Worm (Caenorhabditis elegans) whole organism, L4/young adult: ENCODE data around the gene C15C8.6.

Source experiments
- W03F9.2 ChIP-seq: fragments of 150-350 bp; optimal IDR thresholded peaks from 2 replicates; lab custom pipeline; 2014; ENCODE audit warnings: missing biosample characterization, missing genetic modification characterization
- dao-5 ChIP-seq: sonication (generic microtip); optimal IDR thresholded peaks from 2 replicates; lab custom pipeline; 2016; ENCODE audit warnings: missing genotype, missing genetic modification characterization, moderate library complexity, missing compliant biosample characterization
- him-1 ChIP-seq: sonication (generic microtip); optimal IDR thresholded peaks from 2 replicates; lab custom pipeline; 2016; ENCODE audit warnings: missing genotype, missing genetic modification reagents, missing genetic modification characterization, missing compliant biosample characterization

C15C8.6 gene

ce11 chrV:12733465-12734248 is 17.7 kb downstream of the C15C8.6 start, which contains the start of the genes dhs-21 and xbx-9:
Gene dhs-21, minus strand, starts transcription at chrV:12733645.
Gene xbx-9, plus strand, starts transcription at chrV:12734198.
- TF ChIP-seq dao-5 (tag; lab: Kevin White, UChicago) (no peak), W03F9.2 (tag; lab: Kevin White, UChicago) (no peak), him-1 (tag; lab: Kevin White, UChicago) (no peak)

ce11 chrV:12732734-12733133 is 18.6 kb downstream of the C15C8.6 start:
- TF ChIP-seq him-1 (tag; lab: Kevin White, UChicago) (no peak), W03F9.2 (tag; lab: Kevin White, UChicago) (no peak), dao-5 (tag; lab: Kevin White, UChicago) (no peak)

- TF ChIP-seq him-1 (tag; lab: Kevin White, UChicago) (no peak), W03F9.2 (tag; lab: Kevin White, UChicago) (no peak), dao-5 (tag; lab: Kevin White, UChicago) (no peak)
These were observed 22.1 kb downstream of the C15C8.6 start, which contains the start of gene R11D1.10 for ce11 chrV:12729220-12729619. Gene R11D1.10, plus strand, starts transcription at chrV:12729520.

ce11 chrV:12728062-12728665 is 23.2 kb downstream of the C15C8.6 start, which contains the start of the genes rpl-28 and mrpl-49:
Gene rpl-28, minus strand, starts transcription at chrV:12728112.
Gene mrpl-49, plus strand, starts transcription at chrV:12728631.
- TF ChIP-seq dao-5 (tag; lab: Kevin White, UChicago), result no peak
- peak; percentile 93 for TF ChIP-seq W03F9.2 (tag; lab: Kevin White, UChicago)
- peak; percentile 15 for TF ChIP-seq him-1 (tag; lab: Kevin White, UChicago)

ce11 chrV:12727104-12727637 is 24.2 kb downstream of the C15C8.6 start, which contains the start of gene R11D1.13:
Gene R11D1.13, plus strand, starts transcription at chrV:12727154.
- TF ChIP-seq dao-5 (tag; lab: Kevin White, UChicago), result no peak
- TF ChIP-seq W03F9.2 (tag; lab: Kevin White, UChicago), result no peak
- no peak for TF ChIP-seq him-1 (tag; lab: Kevin White, UChicago)

- TF ChIP-seq W03F9.2 (tag; lab: Kevin White, UChicago) (no peak), dao-5 (tag; lab: Kevin White, UChicago) (no peak), him-1 (tag; lab: Kevin White, UChicago) (no peak)
These were observed 25.5 kb downstream of the C15C8.6 start, which contains the start of gene R11D1.12 for ce11 chrV:12725893-12726292. Gene R11D1.12, minus strand, starts transcription at chrV:12725993.

ce11 chrV:12719713-12720112 is 31.6 kb downstream of the C15C8.6 start, which contains the start of gene R11D1.7:
Gene R11D1.7, plus strand, starts transcription at chrV:12720013.
- no peak for TF ChIP-seq him-1 (tag; lab: Kevin White, UChicago)
- TF ChIP-seq dao-5 (tag; lab: Kevin White, UChicago), result no peak
- TF ChIP-seq W03F9.2 (tag; lab: Kevin White, UChicago), result no peak

ce11 chrV:12718622-12719021 is 32.7 kb downstream of the C15C8.6 start, which contains the start of gene str-181:
Gene str-181, minus strand, starts transcription at chrV:12718722.
- no peak for TF ChIP-seq W03F9.2 (tag; lab: Kevin White, UChicago)
- no peak for TF ChIP-seq him-1 (tag; lab: Kevin White, UChicago)
- no peak for TF ChIP-seq dao-5 (tag; lab: Kevin White, UChicago)

- TF ChIP-seq him-1 (tag; lab: Kevin White, UChicago) (no peak), dao-5 (tag; lab: Kevin White, UChicago) (no peak), W03F9.2 (tag; lab: Kevin White, UChicago) (no peak)
These were observed 34.9 kb downstream of the C15C8.6 start, which contains the start of gene str-178 for ce11 chrV:12716447-12716846. Gene str-178, minus strand, starts transcription at chrV:12716547.

ce11 chrV:12714120-12714519 is 37.2 kb downstream of the C15C8.6 start, which contains the start of gene R11D1.4:
Gene R11D1.4, minus strand, starts transcription at chrV:12714220.
- TF ChIP-seq dao-5 (tag; lab: Kevin White, UChicago) (no peak), W03F9.2 (tag; lab: Kevin White, UChicago) (no peak), him-1 (tag; lab: Kevin White, UChicago) (no peak)

ce11 chrV:12711999-12712398 is 39.3 kb downstream of the C15C8.6 start, which contains the start of gene R11D1.3:
Gene R11D1.3, minus strand, starts transcription at chrV:12712099.
- TF ChIP-seq dao-5 (tag; lab: Kevin White, UChicago) (no peak), W03F9.2 (tag; lab: Kevin White, UChicago) (no peak), him-1 (tag; lab: Kevin White, UChicago) (no peak)

ce11 chrV:12708305-12708704 is 43.0 kb downstream of the C15C8.6 start, which contains the start of gene R11D1.2:
Gene R11D1.2, plus strand, starts transcription at chrV:12708605.
- no peak for TF ChIP-seq him-1 (tag; lab: Kevin White, UChicago)
